Worm (Caenorhabditis elegans) whole organism, late embryonic: ENCODE results near the gene F49H12.4.

Experiments used
- F13H6.1 ChIP-seq: sonication (generic microtip); optimal IDR thresholded peaks from 2 replicates; lab custom pipeline; 2016; ENCODE audit warnings: missing genetic modification characterization, missing compliant biosample characterization
- ama-1 ChIP-seq: fragments of 150-350 bp; optimal IDR thresholded peaks from 2 replicates; lab custom pipeline; 2014
- ceh-19 ChIP-seq: fragments of 200-800 bp; sonication (Bioruptor generic); optimal IDR thresholded peaks from 2 replicates; lab custom pipeline; 2018; ENCODE audit warnings: mild to moderate bottlenecking, missing genetic modification characterization, missing compliant biosample characterization
- ceh-22 ChIP-seq: sonication (generic microtip); optimal IDR thresholded peaks from 2 replicates; lab custom pipeline; 2017; ENCODE audit warnings: missing biosample characterization, missing genetic modification characterization
- dmd-4 ChIP-seq: sonication (generic microtip); optimal IDR thresholded peaks from 2 replicates; lab custom pipeline; 2016; ENCODE audit warnings: borderline replicate concordance, missing genetic modification characterization, missing compliant biosample characterization
- elt-4 ChIP-seq: sonication (generic microtip); optimal IDR thresholded peaks from 2 replicates; lab custom pipeline; 2016; ENCODE audit warnings: missing genetic modification characterization, missing compliant biosample characterization
- fkh-10 ChIP-seq: fragments of 150-350 bp; optimal IDR thresholded peaks from 2 replicates; lab custom pipeline; 2014; ENCODE audit warnings: missing biosample characterization, missing genetic modification reagents, missing genetic modification characterization
- hlh-30 ChIP-seq: sonication (generic microtip); optimal IDR thresholded peaks from 2 replicates; lab custom pipeline; 2017; ENCODE audit warnings: antibody characterized with exemption, missing genetic modification characterization, missing compliant biosample characterization; ENCODE audit not compliant: insufficient read depth
- lin-11 ChIP-seq: fragments of 200-800 bp; sonication (Bioruptor generic); optimal IDR thresholded peaks from 2 replicates; lab custom pipeline; 2018; ENCODE audit warnings: mild to moderate bottlenecking, missing genetic modification characterization, missing compliant biosample characterization
- nfya-1 ChIP-seq: sonication (generic microtip); optimal IDR thresholded peaks from 2 replicates; lab custom pipeline; 2017; ENCODE audit warnings: missing genetic modification characterization, mild to moderate bottlenecking, missing compliant biosample characterization, antibody characterized with exemption, moderate library complexity
- pat-9 ChIP-seq: fragments of 200-800 bp; sonication (Bioruptor generic); optimal IDR thresholded peaks from 2 replicates; lab custom pipeline; 2018; ENCODE audit warnings: mild to moderate bottlenecking, missing genetic modification characterization, moderate library complexity, missing compliant biosample characterization
- pqm-1 ChIP-seq: sonication (generic microtip); optimal IDR thresholded peaks from 2 replicates; lab custom pipeline; 2016; ENCODE audit warnings: missing genetic modification characterization, missing compliant biosample characterization
- sox-4 ChIP-seq: sonication (generic microtip); optimal IDR thresholded peaks from 2 replicates; lab custom pipeline; 2017; ENCODE audit warnings: mild to moderate bottlenecking, missing genetic modification characterization, inconsistent platforms, missing compliant biosample characterization

DNA sequence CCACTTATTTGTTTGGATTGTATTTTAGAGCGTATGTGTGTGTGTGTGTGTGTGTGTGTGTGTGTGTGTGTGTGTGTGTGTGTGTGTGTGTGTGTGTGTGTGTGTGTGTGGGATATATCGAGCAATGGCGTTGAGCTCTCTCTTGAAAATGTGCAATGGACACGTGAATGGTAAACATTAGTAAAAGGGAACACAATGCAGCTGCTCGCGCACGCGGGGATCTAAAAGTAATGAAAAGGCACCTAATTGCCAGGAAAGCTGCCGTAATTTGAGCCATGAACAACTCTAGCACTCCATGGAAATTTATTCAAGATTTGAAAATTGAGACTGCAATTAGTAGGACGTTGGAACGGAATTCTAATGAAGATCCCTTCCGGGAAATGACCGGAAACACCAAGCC is 36.4 kb upstream of the F49H12.4 start:
- no peak for TF ChIP-seq lin-11 (tag; lab: Kevin White, UChicago)
- TF ChIP-seq pqm-1 = no peak
- no peak for TF ChIP-seq ceh-22
- no peak for TF ChIP-seq fkh-10 (GFP tag; lab: Kevin White, UChicago)
- TF ChIP-seq dmd-4 (tag; lab: Kevin White, UChicago) = no peak
- TF ChIP-seq elt-4 (tag; lab: Kevin White, UChicago) = no peak
- no peak for TF ChIP-seq ama-1 (lab: Kevin White, UChicago)
- no peak for TF ChIP-seq pat-9 (tag; lab: Kevin White, UChicago)
- no peak for TF ChIP-seq F13H6.1 (tag; lab: Kevin White, UChicago)
- peak; percentile 4 for TF ChIP-seq sox-4 (tag; lab: Kevin White, UChicago)
- peak; percentile 77 for TF ChIP-seq ceh-19
- TF ChIP-seq nfya-1 (tag; lab: Kevin White, UChicago) = no peak
- no peak for TF ChIP-seq hlh-30 (tag; lab: Kevin White, UChicago)
